Fruit fly (Drosophila melanogaster) whole organism, pupa: ENCODE data around the gene dor.

Source experiments
- CG17806 ChIP-seq: fragments of 200-800 bp; sonication (Bioruptor generic); optimal IDR thresholded peaks from 2 replicates; lab custom pipeline; 2018; ENCODE audit warnings: missing biosample characterization, mild to moderate bottlenecking, missing genetic modification characterization, moderate library complexity
- CG9948 ChIP-seq: fragments of 200-800 bp; sonication (Bioruptor generic); optimal IDR thresholded peaks from 2 replicates; lab custom pipeline; 2018; ENCODE audit warnings: missing biosample characterization, mild to moderate bottlenecking, missing genetic modification characterization, moderate library complexity
- rn ChIP-seq: fragments of 200-800 bp; sonication (Bioruptor generic); IDR thresholded peaks from 2 replicates; pipeline ENCODE4 v1.3.6; 2022; ENCODE audit warnings: missing biosample characterization, missing genetic modification characterization

dor gene

dm6 chrX:1714874-1715273 lies 50.0 kb downstream of the dor start:
- TF ChIP-seq CG9948 (tag; lab: Kevin White, UChicago), result no peak
- no peak for TF ChIP-seq CG17806 (tag; lab: Kevin White, UChicago)
- no peak for TF ChIP-seq rn (GFP tag; lab: Robert Waterston, UW)
